Fruit fly (Drosophila melanogaster): ENCODE measurements around the gene mthl7.

Gene mthl7

DNA sequence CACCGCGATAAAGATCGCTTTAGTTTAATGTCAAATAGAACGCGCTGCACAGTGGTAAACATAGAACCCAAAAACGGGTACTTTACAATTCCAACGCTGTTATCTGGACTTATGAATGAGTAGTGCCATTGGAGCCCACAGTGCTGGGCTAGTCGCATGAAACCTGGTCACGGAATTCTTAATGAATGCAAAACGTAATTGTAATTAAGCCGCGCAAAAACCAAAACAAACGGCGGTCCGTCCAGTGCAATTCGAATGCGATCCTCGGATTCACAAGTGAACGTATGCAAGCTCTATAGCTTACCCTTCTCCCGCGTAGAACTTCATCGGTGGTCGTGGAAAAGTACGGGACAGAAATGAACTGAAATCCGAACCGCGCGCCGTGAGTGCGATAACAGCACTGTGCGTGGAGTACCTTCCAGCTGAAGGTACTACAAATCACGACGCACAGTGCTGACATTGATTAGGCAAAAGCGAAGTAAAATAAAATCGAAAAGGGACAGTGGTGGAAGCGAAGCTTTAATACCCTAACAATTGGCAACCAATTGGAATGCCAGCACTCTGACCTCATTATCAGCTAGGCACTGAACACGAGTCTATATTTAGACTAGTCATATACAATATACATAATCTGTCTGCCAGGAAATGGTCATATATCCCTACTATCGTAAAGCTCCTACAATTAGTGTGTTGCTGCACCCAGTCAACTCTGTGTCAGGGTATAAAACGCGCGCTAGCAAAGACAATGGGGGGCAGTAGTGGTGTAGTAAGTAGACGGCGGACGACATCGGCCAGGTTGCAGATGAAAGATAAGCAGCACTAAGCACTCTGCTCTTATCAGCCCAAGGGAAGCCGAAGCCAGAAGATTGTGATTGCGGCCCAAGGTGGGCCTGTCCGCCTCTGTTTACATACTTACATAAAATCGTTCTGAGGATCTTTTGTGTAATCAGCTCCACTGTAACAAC, 5.2 kb upstream of the mthl7 start (continued):
- TF ChIP-seq eve (GFP tag; optimal IDR thresholded peaks at IDR 0.05) (no peak), Spps (tag; optimal IDR thresholded peaks at IDR 0.05) (no peak), CG4360 (GFP tag; IDR thresholded peaks at IDR 0.05) (no peak), z (GFP tag; IDR thresholded peaks at IDR 0.05) (no peak), Max (GFP tag; optimal IDR thresholded peaks at IDR 0.05) (peak; percentile 24), zfh2 (GFP tag; optimal IDR thresholded peaks at IDR 0.05) (peak; percentile 46), CG4404 (GFP tag; IDR thresholded peaks at IDR 0.05) (no peak), TFAM (GFP tag; optimal IDR thresholded peaks at IDR 0.05) (no peak), CG11085 (GFP tag; IDR thresholded peaks at IDR 0.05) (no peak), az2 (GFP tag; optimal IDR thresholded peaks at IDR 0.05) (peak; percentile 38), Sox100B (GFP tag; optimal IDR thresholded peaks at IDR 0.05) (peak; percentile 6), CG8388 (GFP tag; optimal IDR thresholded peaks at IDR 0.05) (no peak), fd102C (GFP tag; optimal IDR thresholded peaks at IDR 0.05) (no peak), E2f2 (GFP tag; IDR thresholded peaks at IDR 0.05) (no peak; the same call in 1 of the 2 replicates), schlank (tag; optimal IDR thresholded peaks at IDR 0.05) (no peak), zen2 (GFP tag; IDR thresholded peaks at IDR 0.05; ENCODE audit: partially characterized antibody) (no peak), CG17385 (GFP tag; optimal IDR thresholded peaks at IDR 0.05) (peak; percentile 33), CG7987 (GFP tag; optimal IDR thresholded peaks at IDR 0.05) (peak; percentile 96), slou (GFP tag; optimal IDR thresholded peaks at IDR 0.05) (no peak), Drgx (GFP tag; IDR thresholded peaks at IDR 0.05) (no peak), Antp (GFP tag; optimal IDR thresholded peaks at IDR 0.05) (peak; percentile 50), PHDP (tag; optimal IDR thresholded peaks at IDR 0.05) (peak; percentile 11), CG11560 (tag; IDR thresholded peaks at IDR 0.05) (no peak), gcm2 (GFP tag; optimal IDR thresholded peaks at IDR 0.05) (no peak), pho (GFP tag; optimal IDR thresholded peaks at IDR 0.05) (peak; percentile 55), CG8765 (GFP tag; IDR thresholded peaks at IDR 0.05) (no peak), kay (GFP tag; optimal IDR thresholded peaks at IDR 0.05) (peak; percentile 43), Asciz (GFP tag; optimal IDR thresholded peaks at IDR 0.05) (no peak), Rx (GFP tag; IDR thresholded peaks at IDR 0.05) (no peak), vvl (GFP tag; IDR thresholded peaks at IDR 0.05) (0 out of 2 replicates have a peak, but pooled peaks have one; percentile 44), CG6765 (GFP tag; optimal IDR thresholded peaks at IDR 0.05) (peak; percentile 4), nom (GFP tag; optimal IDR thresholded peaks at IDR 0.05) (peak; percentile 40), NC2α (GFP tag; optimal IDR thresholded peaks at IDR 0.05) (no peak), CG30431 (GFP tag; optimal IDR thresholded peaks at IDR 0.05) (no peak), org-1 (GFP tag; optimal IDR thresholded peaks at IDR 0.05) (no peak), Rfx (GFP tag; IDR thresholded peaks at IDR 0.05) (0 out of 2 replicates have a peak, but pooled peaks have one; percentile 37), CG3407 (GFP tag; optimal IDR thresholded peaks at IDR 0.05) (no peak), Dip2 (GFP tag; IDR thresholded peaks at IDR 0.05) (no peak), CG18011 (GFP tag; optimal IDR thresholded peaks at IDR 0.05) (peak; percentile 26), CG3065 (GFP tag; optimal IDR thresholded peaks at IDR 0.05) (no peak), Dfd (GFP tag; optimal IDR thresholded peaks at IDR 0.05) (no peak), Atf3 (GFP tag; optimal IDR thresholded peaks at IDR 0.05) (peak; percentile 59), NfI (GFP tag; optimal IDR thresholded peaks at IDR 0.05) (peak; percentile 24), CG31441 (GFP tag; IDR thresholded peaks at IDR 0.05) (peak; percentile 51), toy (GFP tag; IDR thresholded peaks at IDR 0.05) (no peak), CG13296 (GFP tag; optimal IDR thresholded peaks at IDR 0.05) (peak; percentile 58), CG10321 (GFP tag; IDR thresholded peaks at IDR 0.05) (no peak), fd64A (GFP tag; optimal IDR thresholded peaks at IDR 0.05) (peak; percentile 5), CG11723 (GFP tag; optimal IDR thresholded peaks at IDR 0.05) (no peak), emc (GFP tag; optimal IDR thresholded peaks at IDR 0.05) (no peak)
